Worm (Caenorhabditis elegans) whole organism, mixed stage, embryonic: ENCODE results near the gene hel-1.

ENCODE experiments used
- elt-3 ChIP-seq: fragments of 150-350 bp; optimal IDR thresholded peaks from 2 replicates; lab custom pipeline; 2014; ENCODE audit warnings: missing biosample characterization, missing genetic modification characterization
- mep-1 ChIP-seq: fragments of 150-350 bp; optimal IDR thresholded peaks from 2 replicates; lab custom pipeline; 2017; ENCODE audit warnings: missing biosample characterization, missing genetic modification reagents, missing genetic modification characterization, inconsistent platforms
- nhr-237 ChIP-seq: fragments of 150-350 bp; optimal IDR thresholded peaks from 2 replicates; lab custom pipeline; 2014; ENCODE audit warnings: missing biosample characterization, missing genetic modification characterization
- ztf-11 ChIP-seq: fragments of 150-350 bp; optimal IDR thresholded peaks from 2 replicates; lab custom pipeline; 2014; ENCODE audit warnings: missing biosample characterization, missing genetic modification characterization

DNA sequence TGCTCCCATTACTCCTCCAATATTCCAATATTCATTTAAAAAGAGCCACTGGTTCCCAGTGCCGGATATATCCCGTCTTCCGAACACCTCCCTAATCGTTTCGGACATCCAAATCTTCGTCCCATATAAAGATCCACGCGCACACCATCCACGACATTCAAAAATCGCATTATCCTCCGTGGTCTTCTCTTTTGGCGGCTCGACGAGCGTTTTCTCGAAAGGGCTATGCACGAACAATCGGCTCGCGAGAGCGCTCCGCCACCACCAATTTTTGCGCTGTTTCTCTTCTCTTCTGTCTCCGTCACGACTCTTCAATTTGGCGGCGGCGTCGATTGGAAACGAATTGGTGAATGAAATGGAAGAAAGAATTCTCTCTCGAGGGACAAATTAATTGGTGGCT, 24.6 kb upstream of the hel-1 start:
- TF ChIP-seq nhr-237 (no peak), mep-1 (tag; lab: Kevin White, UChicago) (no peak), elt-3 (tag; lab: Kevin White, UChicago) (no peak), ztf-11 (tag; lab: Kevin White, UChicago) (no peak)
